Fruit fly (Drosophila melanogaster): ENCODE data around the gene CG42846.

Gene CG42846

DNA sequence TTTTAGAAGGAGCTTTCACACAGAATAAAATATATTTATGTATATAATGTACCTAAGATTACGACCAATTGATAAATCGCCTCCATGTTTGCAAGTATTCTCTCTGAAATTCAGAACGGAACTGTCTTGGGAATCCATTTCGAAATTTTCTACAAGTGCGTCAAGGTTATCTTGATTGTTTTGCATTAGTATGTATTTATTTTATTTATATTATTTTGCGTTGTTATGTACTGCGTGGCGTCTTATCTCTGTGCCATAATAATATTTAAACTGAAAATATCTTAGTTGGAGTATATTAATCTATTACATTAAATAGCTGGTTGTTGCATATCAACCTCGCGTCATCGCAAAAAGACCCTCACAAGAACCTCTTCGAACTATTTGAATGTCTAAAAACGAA, at the start of gene CG42846:
TSS of gene CG42846 (minus strand) at position 101 of the 400 bp plus-strand sequence.
- TF ChIP-seq Meics (GFP tag; optimal IDR thresholded peaks at IDR 0.05) (no peak), CG34376 (GFP tag; optimal IDR thresholded peaks at IDR 0.05) (peak; percentile 12), CG30403 (GFP tag; optimal IDR thresholded peaks at IDR 0.05) (no peak), Tbp (GFP tag; optimal IDR thresholded peaks at IDR 0.05) (no peak), lbe (GFP tag; optimal IDR thresholded peaks at IDR 0.05) (peak; percentile 18), klu (GFP tag; IDR thresholded peaks at IDR 0.05) (no peak), CG15601 (tag; optimal IDR thresholded peaks at IDR 0.05) (no peak), NC2α (GFP tag; optimal IDR thresholded peaks at IDR 0.05) (no peak), CG31388 (GFP tag; optimal IDR thresholded peaks at IDR 0.05) (no peak), tup (GFP tag; optimal IDR thresholded peaks at IDR 0.05) (no peak), CG15514 (GFP tag; optimal IDR thresholded peaks at IDR 0.05) (no peak), CG7839 (tag; optimal IDR thresholded peaks at IDR 0.05) (no peak)

DNA sequence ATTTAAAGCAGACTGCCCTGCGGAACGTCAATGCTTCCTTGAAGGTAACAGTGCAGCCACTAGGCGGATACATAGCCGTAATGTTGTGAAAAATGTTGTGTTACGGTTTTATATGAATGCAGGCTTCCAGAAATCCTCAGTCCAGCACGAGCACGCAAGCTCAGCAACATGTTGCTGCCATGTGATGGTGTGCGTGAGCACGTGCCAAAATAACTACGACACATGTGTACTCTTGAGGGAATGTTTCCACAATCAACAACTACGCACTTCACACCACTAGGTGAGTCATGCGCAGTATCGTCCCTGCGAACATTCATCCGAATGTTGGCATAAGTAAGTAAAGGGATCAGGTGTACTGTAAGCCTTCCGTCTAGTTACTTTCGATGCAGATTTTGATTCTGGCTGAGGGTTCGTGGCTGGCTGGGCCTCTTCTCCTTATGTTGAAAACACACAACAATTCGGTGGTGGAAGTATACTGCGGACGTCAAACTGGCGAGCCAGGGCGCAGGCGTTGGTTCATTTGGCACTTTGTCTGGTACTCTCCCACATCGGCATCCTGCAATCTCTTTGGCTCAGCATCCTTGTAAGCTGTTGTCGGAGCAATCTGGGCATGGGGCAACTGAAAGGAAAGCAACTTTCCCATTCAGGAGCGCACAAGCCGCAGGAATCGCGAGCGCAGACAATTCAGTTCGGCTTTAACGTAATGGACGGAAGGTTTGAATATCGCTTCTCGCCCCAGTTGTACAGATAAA, 45.5 kb upstream of the CG42846 start, which contains the start of gene RhoGEF3:
TSS of gene RhoGEF3 (plus strand) at position 702 of the 752 bp plus-strand sequence.
- 0 out of 4 replicates have a peak, but pooled peaks have one; percentile 45 for TF ChIP-seq chinmo (GFP tag; IDR thresholded peaks at IDR 0.05; ENCODE audit: partially characterized antibody)
- TF ChIP-seq ewg (GFP tag; optimal IDR thresholded peaks at IDR 0.05): peak; percentile 91
- TF ChIP-seq CG8281 (tag; optimal IDR thresholded peaks at IDR 0.05): no peak
- no peak for TF ChIP-seq Scr (GFP tag; IDR thresholded peaks at IDR 0.05; ENCODE audit: partially characterized antibody)
- no peak for TF ChIP-seq psq (GFP tag; optimal IDR thresholded peaks at IDR 0.05)
- no peak for TF ChIP-seq MTF-1 (GFP tag; optimal IDR thresholded peaks at IDR 0.05; ENCODE audit: borderline replicate concordance)
- peak; percentile 57 for TF ChIP-seq Deaf1 (tag; optimal IDR thresholded peaks at IDR 0.05)
- no peak for TF ChIP-seq CG1647 (GFP tag; optimal IDR thresholded peaks at IDR 0.05)
- no peak for TF ChIP-seq az2 (GFP tag; optimal IDR thresholded peaks at IDR 0.05)
- TF ChIP-seq Med (GFP tag): peak; percentile 23
- TF ChIP-seq CG5180 (GFP tag; optimal IDR thresholded peaks at IDR 0.05): peak; percentile 93
- peak; percentile 50 for TF ChIP-seq nerfin-1 (tag; optimal IDR thresholded peaks at IDR 0.05)
- no peak for TF ChIP-seq ato (GFP tag; IDR thresholded peaks at IDR 0.05; ENCODE audit: partially characterized antibody)
- no peak for TF ChIP-seq Oaz (GFP tag; IDR thresholded peaks at IDR 0.05)
- TF ChIP-seq dm (GFP tag; optimal IDR thresholded peaks at IDR 0.05): no peak
- TF ChIP-seq CG3281 (GFP tag; optimal IDR thresholded peaks at IDR 0.05): no peak
- peak; percentile 79 for TF ChIP-seq twi (tag; optimal IDR thresholded peaks at IDR 0.05)
- TF ChIP-seq cg (GFP tag; optimal IDR thresholded peaks at IDR 0.05): peak; percentile 46
- TF ChIP-seq odd (GFP tag; optimal IDR thresholded peaks at IDR 0.05): no peak
- peak; percentile 99 for TF ChIP-seq CG11504 (tag; optimal IDR thresholded peaks at IDR 0.05)
- TF ChIP-seq Trl (optimal IDR thresholded peaks at IDR 0.05): peak; percentile 3 to 8
- TF ChIP-seq Trl (GFP tag; optimal IDR thresholded peaks at IDR 0.05): no peak
- no peak for TF ChIP-seq bbx (GFP tag; IDR thresholded peaks at IDR 0.05; ENCODE audit: partially characterized antibody)
- TF ChIP-seq CG2199 (GFP tag; IDR thresholded peaks at IDR 0.05): 0 out of 3 replicates have a peak, but pooled peaks have one; percentile 30
- TF ChIP-seq hb (GFP tag; IDR thresholded peaks at IDR 0.05; ENCODE audit: partially characterized antibody): no peak
- TF ChIP-seq E2f1 (GFP tag; IDR thresholded peaks at IDR 0.05): no peak
- TF ChIP-seq chn (GFP tag; optimal IDR thresholded peaks at IDR 0.05): no peak
- TF ChIP-seq pros (GFP tag; optimal IDR thresholded peaks at IDR 0.05): peak; percentile 35
- no peak for TF ChIP-seq CG8765 (GFP tag; IDR thresholded peaks at IDR 0.05)
- no peak for TF ChIP-seq insv (GFP tag; optimal IDR thresholded peaks at IDR 0.05)
- TF ChIP-seq hth (optimal IDR thresholded peaks at IDR 0.05): no peak
- TF ChIP-seq scrt (GFP tag; optimal IDR thresholded peaks at IDR 0.05): peak; percentile 74

Measured in whole organism, embryonic.